Worm (Caenorhabditis elegans) whole organism, early embryonic: ENCODE measurements around the gene srh-266.

Experiments
- B0310.2 ChIP-seq: sonication (generic microtip); optimal IDR thresholded peaks from 2 replicates; lab custom pipeline; 2016; ENCODE audit warnings: mild to moderate bottlenecking, missing genetic modification characterization, missing compliant biosample characterization
- F13C5.2 ChIP-seq: sonication (generic microtip); optimal IDR thresholded peaks from 2 replicates; lab custom pipeline; 2017; ENCODE audit warnings: mild to moderate bottlenecking, missing genetic modification characterization, inconsistent platforms, missing compliant biosample characterization
- ama-1 ChIP-seq: fragments of 150-350 bp; optimal IDR thresholded peaks from 2 replicates; lab custom pipeline; 2014
- ceh-13 ChIP-seq: fragments of 200-800 bp; sonication (Bioruptor generic); optimal IDR thresholded peaks from 2 replicates; lab custom pipeline; 2018; ENCODE audit warnings: mild to moderate bottlenecking, missing genetic modification characterization, missing compliant biosample characterization
- ets-7 ChIP-seq: sonication (generic microtip); optimal IDR thresholded peaks from 2 replicates; lab custom pipeline; 2016; ENCODE audit warnings: missing genotype, missing genetic modification characterization, missing compliant biosample characterization
- flt-1 ChIP-seq: fragments of 200-800 bp; sonication (Bioruptor generic); IDR thresholded peaks from 2 replicates; pipeline ENCODE4 v1.3.6; 2022; ENCODE audit warnings: missing genetic modification characterization, missing compliant biosample characterization
- hmbx-1 ChIP-seq: sonication (generic microtip); optimal IDR thresholded peaks from 2 replicates; lab custom pipeline; 2016; ENCODE audit warnings: mild to moderate bottlenecking, missing genetic modification characterization, missing compliant biosample characterization
- hmg-4 ChIP-seq: fragments of 200-800 bp; sonication (Bioruptor generic); optimal IDR thresholded peaks from 2 replicates; lab custom pipeline; 2018; ENCODE audit warnings: mild to moderate bottlenecking, missing genetic modification characterization, missing compliant biosample characterization
- hnd-1 ChIP-seq: sonication (generic microtip); optimal IDR thresholded peaks from 2 replicates; lab custom pipeline; 2016; ENCODE audit warnings: missing genetic modification characterization, missing compliant biosample characterization
- pes-1 ChIP-seq: fragments of 200-800 bp; sonication (Bioruptor generic); IDR thresholded peaks from 2 replicates; pipeline ENCODE4 v1.3.6; 2022; ENCODE audit warnings: missing genetic modification reagents, missing genetic modification characterization, missing compliant biosample characterization
- scrt-1 ChIP-seq: fragments of 200-800 bp; sonication (Bioruptor generic); IDR thresholded peaks from 2 replicates; pipeline ENCODE4 v1.3.6; 2022; ENCODE audit warnings: missing genetic modification characterization, missing compliant biosample characterization
- sea-1 ChIP-seq: fragments of 200-800 bp; sonication (Bioruptor generic); conservative IDR thresholded peaks from 2 replicates; pipeline ENCODE4 v1.3.6; 2022; ENCODE audit warnings: missing genetic modification characterization, missing compliant biosample characterization
- tra-4 ChIP-seq: sonication (generic microtip); optimal IDR thresholded peaks from 2 replicates; lab custom pipeline; 2017; ENCODE audit warnings: missing genetic modification characterization, missing compliant biosample characterization

- TF ChIP-seq ets-7 (tag; lab: Kevin White, UChicago) = no peak
- no peak for TF ChIP-seq ama-1 (lab: Kevin White, UChicago)
- TF ChIP-seq hnd-1 (tag; lab: Kevin White, UChicago) = no peak
- no peak for TF ChIP-seq flt-1 (GFP tag; lab: Robert Waterston, UW)
- TF ChIP-seq sea-1 (GFP tag; lab: Robert Waterston, UW) = no peak
- TF ChIP-seq hmbx-1 = no peak
- no peak for TF ChIP-seq tra-4 (tag; lab: Kevin White, UChicago)
- TF ChIP-seq ceh-13 (GFP tag; lab: Kevin White, UChicago) = no peak
- TF ChIP-seq B0310.2 (tag; lab: Kevin White, UChicago) = no peak
- TF ChIP-seq F13C5.2 = no peak
- no peak for TF ChIP-seq pes-1 (GFP tag; lab: Robert Waterston, UW)
- no peak for TF ChIP-seq hmg-4
- TF ChIP-seq scrt-1 (GFP tag; lab: Robert Waterston, UW) = no peak
These were observed 48.3 kb downstream of the srh-266 start, which contains the start of gene cyp-33C11 for ce11 chrV:712882-713281.
